Fruit fly (Drosophila melanogaster): ENCODE measurements around the gene Ptpa.

Ptpa gene

dm6 chr2L:3422753-3423152 lies 46.0 kb downstream of the Ptpa start (continued):
- TF ChIP-seq odd (GFP tag; optimal IDR thresholded peaks at IDR 0.05) (no peak), CG5180 (GFP tag; optimal IDR thresholded peaks at IDR 0.05) (peak; percentile 98), Kr (GFP tag; optimal IDR thresholded peaks at IDR 0.05) (no peak), sens (GFP tag) (no peak), Deaf1 (tag; optimal IDR thresholded peaks at IDR 0.05) (peak; percentile 42), run (tag; optimal IDR thresholded peaks at IDR 0.05) (no peak), Aef1 (GFP tag; IDR thresholded peaks at IDR 0.05) (no peak), pb (GFP tag; optimal IDR thresholded peaks at IDR 0.05) (no peak), CG6854 (GFP tag; optimal IDR thresholded peaks at IDR 0.05) (no peak), Mes4 (GFP tag; optimal IDR thresholded peaks at IDR 0.05) (no peak), Atf3 (GFP tag; optimal IDR thresholded peaks at IDR 0.05) (no peak), fd96Cb (tag; optimal IDR thresholded peaks at IDR 0.05) (no peak), CG9437 (GFP tag; optimal IDR thresholded peaks at IDR 0.05) (no peak), CG9797 (GFP tag; optimal IDR thresholded peaks at IDR 0.05) (no peak), rib (GFP tag; IDR thresholded peaks at IDR 0.05) (no peak), gfzf (GFP tag; optimal IDR thresholded peaks at IDR 0.05) (no peak), CG17802 (tag; optimal IDR thresholded peaks at IDR 0.05) (no peak), chm (GFP tag; IDR thresholded peaks at IDR 0.05) (peak; percentile 43; the same call in 1 of the 2 replicates), stc (GFP tag; IDR thresholded peaks at IDR 0.05) (peak; percentile 42; the same call in 1 of the 2 replicates), CG10565 (GFP tag; optimal IDR thresholded peaks at IDR 0.05) (no peak), croc (GFP tag; conservative IDR thresholded peaks at IDR 0.05) (no peak), CG8944 (GFP tag; optimal IDR thresholded peaks at IDR 0.05) (no peak), nau (GFP tag; optimal IDR thresholded peaks at IDR 0.05) (peak; percentile 4), knrl (GFP tag; IDR thresholded peaks at IDR 0.05; ENCODE audit: partially characterized antibody) (no peak), nerfin-1 (tag; optimal IDR thresholded peaks at IDR 0.05) (no peak), unc-4 (GFP tag; IDR thresholded peaks at IDR 0.05; ENCODE audit: partially characterized antibody) (no peak), bab2 (GFP tag; optimal IDR thresholded peaks at IDR 0.05) (no peak), CG3281 (GFP tag; optimal IDR thresholded peaks at IDR 0.05) (no peak), CG6683 (GFP tag; optimal IDR thresholded peaks at IDR 0.05) (no peak), CG3838 (GFP tag; optimal IDR thresholded peaks at IDR 0.05) (no peak), CG18764 (GFP tag; optimal IDR thresholded peaks at IDR 0.05) (no peak), CG9215 (GFP tag; IDR thresholded peaks at IDR 0.05) (no peak), fd64A (GFP tag; optimal IDR thresholded peaks at IDR 0.05) (no peak), CG34224 (GFP tag; IDR thresholded peaks at IDR 0.05; ENCODE audit: partially characterized antibody) (no peak), insv (GFP tag; optimal IDR thresholded peaks at IDR 0.05) (peak in 1 of 2 experiments; percentile 87), lab (GFP tag; optimal IDR thresholded peaks at IDR 0.05) (peak; percentile 2), NFAT (GFP tag; IDR thresholded peaks at IDR 0.05) (no peak), aop (GFP tag; IDR thresholded peaks at IDR 0.05) (0 out of 2 replicates have a peak, but pooled peaks have one; percentile 25), CG2199 (GFP tag; IDR thresholded peaks at IDR 0.05) (0 out of 3 replicates have a peak, but pooled peaks have one; percentile 16), CG4328 (GFP tag; optimal IDR thresholded peaks at IDR 0.05) (no peak), vvl (GFP tag; IDR thresholded peaks at IDR 0.05) (peak; percentile 49; the same call in 1 of the 2 replicates), chinmo (GFP tag; IDR thresholded peaks at IDR 0.05; ENCODE audit: partially characterized antibody) (peak; percentile 85; the same call in 2 of the 4 replicates), CG13287 (GFP tag; IDR thresholded peaks at IDR 0.05; ENCODE audit: partially characterized antibody) (peak; percentile 28; the same call in 1 of the 2 replicates), CG14014 (GFP tag; IDR thresholded peaks at IDR 0.05) (no peak), Atf-2 (GFP tag; optimal IDR thresholded peaks at IDR 0.05) (no peak), chif (GFP tag; optimal IDR thresholded peaks at IDR 0.05) (no peak), CG2678 (tag; optimal IDR thresholded peaks at IDR 0.05) (no peak)
